Worm (Caenorhabditis elegans) whole organism, mixed stage, embryonic: ENCODE measurements around the gene Y45F10C.1.

Experiments
- M03D4.4 ChIP-seq: sonication (generic microtip); optimal IDR thresholded peaks from 2 replicates; lab custom pipeline; 2017; ENCODE audit warnings: mild to moderate bottlenecking, missing genetic modification characterization, missing compliant biosample characterization
- bed-3 ChIP-seq: fragments of 200-800 bp; sonication (Bioruptor generic); optimal IDR thresholded peaks from 3 replicates; lab custom pipeline; 2018; ENCODE audit warnings: mild to moderate bottlenecking, missing genetic modification characterization, moderate library complexity, missing compliant biosample characterization
- blmp-1 ChIP-seq: fragments of 150-350 bp; optimal IDR thresholded peaks from 2 replicates; lab custom pipeline; 2014; ENCODE audit warnings: missing biosample characterization, missing genetic modification characterization
- ceh-39 ChIP-seq: fragments of 150-350 bp; optimal IDR thresholded peaks from 2 replicates; lab custom pipeline; 2014; ENCODE audit warnings: missing biosample characterization, missing genetic modification characterization
- ceh-43 ChIP-seq: fragments of 200-800 bp; sonication (Bioruptor generic); optimal IDR thresholded peaks from 2 replicates; lab custom pipeline; 2018; ENCODE audit warnings: mild to moderate bottlenecking, missing genetic modification characterization, moderate library complexity, missing compliant biosample characterization
- ceh-83 ChIP-seq: fragments of 200-800 bp; sonication (Bioruptor generic); optimal IDR thresholded peaks from 2 replicates; lab custom pipeline; 2018; ENCODE audit warnings: mild to moderate bottlenecking, missing genetic modification characterization, missing compliant biosample characterization
- ces-1 ChIP-seq: fragments of 150-350 bp; optimal IDR thresholded peaks from 2 replicates; lab custom pipeline; 2014; ENCODE audit warnings: missing biosample characterization, missing genetic modification reagents, missing genetic modification characterization
- drap-1 ChIP-seq: fragments of 200-800 bp; sonication (Bioruptor generic); optimal IDR thresholded peaks from 3 replicates; lab custom pipeline; 2018; ENCODE audit warnings: mild to moderate bottlenecking, missing genetic modification characterization, missing compliant biosample characterization
- elt-1 ChIP-seq: sonication (generic microtip); optimal IDR thresholded peaks from 2 replicates; lab custom pipeline; 2017; ENCODE audit warnings: missing genetic modification characterization, mild to moderate bottlenecking, missing compliant biosample characterization, antibody characterized with exemption, moderate library complexity, borderline replicate concordance; ENCODE audit not compliant: insufficient read depth
- elt-3 ChIP-seq: fragments of 150-350 bp; optimal IDR thresholded peaks from 2 replicates; lab custom pipeline; 2014; ENCODE audit warnings: missing biosample characterization, missing genetic modification characterization
- flh-1 ChIP-seq: fragments of 200-800 bp; sonication (Bioruptor generic); optimal IDR thresholded peaks from 2 replicates; lab custom pipeline; 2018; ENCODE audit warnings: mild to moderate bottlenecking, missing genetic modification characterization, moderate library complexity, missing compliant biosample characterization
- ham-2 ChIP-seq: fragments of 200-800 bp; sonication (Bioruptor generic); optimal IDR thresholded peaks from 2 replicates; lab custom pipeline; 2018; ENCODE audit warnings: mild to moderate bottlenecking, missing genetic modification characterization, missing compliant biosample characterization
- hlh-1 ChIP-seq: fragments of 150-350 bp; optimal IDR thresholded peaks from 2 replicates; lab custom pipeline; 2014; ENCODE audit warnings: missing biosample characterization, missing genetic modification reagents, missing genetic modification characterization
- lin-32 ChIP-seq: fragments of 200-800 bp; sonication (Bioruptor generic); optimal IDR thresholded peaks from 2 replicates; lab custom pipeline; 2018; ENCODE audit warnings: mild to moderate bottlenecking, missing genetic modification characterization, missing compliant biosample characterization
- lsy-2 ChIP-seq: fragments of 150-350 bp; optimal IDR thresholded peaks from 2 replicates; lab custom pipeline; 2014; ENCODE audit warnings: missing biosample characterization, missing genetic modification characterization
- mab-5 ChIP-seq: fragments of 150-350 bp; optimal IDR thresholded peaks from 2 replicates; lab custom pipeline; 2014; ENCODE audit warnings: missing biosample characterization, missing genetic modification characterization
- mep-1 ChIP-seq: fragments of 150-350 bp; optimal IDR thresholded peaks from 2 replicates; lab custom pipeline; 2017; ENCODE audit warnings: missing biosample characterization, missing genetic modification reagents, missing genetic modification characterization, inconsistent platforms
- mls-2 ChIP-seq: sonication (generic microtip); optimal IDR thresholded peaks from 2 replicates; lab custom pipeline; 2016; ENCODE audit warnings: mild to moderate bottlenecking, missing genetic modification characterization, moderate library complexity, missing compliant biosample characterization
- nhr-237 ChIP-seq: fragments of 150-350 bp; optimal IDR thresholded peaks from 2 replicates; lab custom pipeline; 2014; ENCODE audit warnings: missing biosample characterization, missing genetic modification characterization
- nhr-28 ChIP-seq: fragments of 150-350 bp; optimal IDR thresholded peaks from 2 replicates; lab custom pipeline; 2014; ENCODE audit warnings: missing biosample characterization, missing genetic modification characterization
- nhr-76 ChIP-seq: sonication (generic microtip); optimal IDR thresholded peaks from 2 replicates; lab custom pipeline; 2017; ENCODE audit warnings: missing biosample characterization, missing genetic modification characterization
- pha-4 ChIP-seq: fragments of 150-350 bp; optimal IDR thresholded peaks from 2 replicates; lab custom pipeline; 2018; ENCODE audit warnings: missing biosample characterization, missing genetic modification reagents, missing genetic modification characterization
- sem-2 ChIP-seq: fragments of 200-800 bp; sonication (Bioruptor generic); optimal IDR thresholded peaks from 2 replicates; lab custom pipeline; 2018; ENCODE audit warnings: mild to moderate bottlenecking, missing genetic modification characterization, missing compliant biosample characterization
- snpc-4 ChIP-seq: fragments of 150-350 bp; optimal IDR thresholded peaks from 2 replicates; lab custom pipeline; 2014; ENCODE audit warnings: missing biosample characterization, missing genetic modification characterization
- sptf-1 ChIP-seq: sonication (generic microtip); optimal IDR thresholded peaks from 2 replicates; lab custom pipeline; 2017; ENCODE audit warnings: mild to moderate bottlenecking, missing genetic modification characterization, moderate library complexity, missing compliant biosample characterization
- tbx-8 ChIP-seq: fragments of 200-800 bp; sonication (Bioruptor generic); optimal IDR thresholded peaks from 2 replicates; lab custom pipeline; 2018; ENCODE audit warnings: mild to moderate bottlenecking, missing genetic modification characterization, moderate library complexity, missing compliant biosample characterization
- unc-120 ChIP-seq: sonication (generic microtip); optimal IDR thresholded peaks from 2 replicates; lab custom pipeline; 2017; ENCODE audit warnings: missing genetic modification characterization, missing compliant biosample characterization; ENCODE audit not compliant: poor library complexity, severe bottlenecking
- unc-39 ChIP-seq: fragments of 150-350 bp; optimal IDR thresholded peaks from 2 replicates; lab custom pipeline; 2014; ENCODE audit warnings: missing biosample characterization, missing genetic modification characterization
- unc-62 ChIP-seq: fragments of 150-350 bp; optimal IDR thresholded peaks from 2 replicates; lab custom pipeline; 2014; ENCODE audit warnings: missing biosample characterization, missing genetic modification reagents, missing genetic modification characterization
- zip-8 ChIP-seq: fragments of 150-350 bp; optimal IDR thresholded peaks from 2 replicates; lab custom pipeline; 2014; ENCODE audit warnings: missing biosample characterization, missing genetic modification characterization
- ztf-11 ChIP-seq: fragments of 150-350 bp; optimal IDR thresholded peaks from 2 replicates; lab custom pipeline; 2014; ENCODE audit warnings: missing biosample characterization, missing genetic modification characterization

Y45F10C.1 gene

DNA sequence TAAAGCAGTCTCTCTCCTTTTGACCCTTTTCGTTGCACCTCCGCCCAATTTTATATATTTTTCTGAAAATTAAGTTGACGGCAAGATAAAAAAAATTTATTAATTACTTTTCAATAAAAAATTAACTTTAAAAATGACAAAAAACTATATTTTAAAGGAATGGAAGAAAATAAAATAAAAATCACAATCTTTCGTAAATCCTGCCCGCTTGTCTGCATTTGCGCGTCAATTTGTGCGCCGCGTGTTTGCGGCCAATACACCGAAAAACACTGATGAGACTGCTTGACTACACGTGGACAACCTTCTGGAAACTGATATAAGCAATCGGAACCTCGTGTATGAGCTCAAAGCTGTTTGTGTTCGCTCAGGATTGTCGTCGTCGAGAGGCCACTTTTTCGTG is 22.4 kb downstream of the Y45F10C.1 start, which contains the start of gene C08F11.7:
C08F11.7 (plus strand) TSS at position 301 of the 400 bp plus-strand sequence.
- TF ChIP-seq nhr-237 (tag; lab: Kevin White, UChicago), result no peak
- no peak for TF ChIP-seq lsy-2
- TF ChIP-seq ces-1, result no peak
- TF ChIP-seq M03D4.4 (tag; lab: Kevin White, UChicago), result no peak
- TF ChIP-seq mep-1, result no peak
- TF ChIP-seq unc-120 (tag; lab: Kevin White, UChicago), result no peak
- no peak for TF ChIP-seq ceh-43
- TF ChIP-seq bed-3 (GFP tag; lab: Kevin White, UChicago), result no peak
- no peak for TF ChIP-seq ham-2 (GFP tag; lab: Kevin White, UChicago)
- no peak for TF ChIP-seq mls-2 (tag; lab: Kevin White, UChicago)
- TF ChIP-seq hlh-1 (tag; lab: Kevin White, UChicago), result no peak
- no peak for TF ChIP-seq ceh-39 (tag; lab: Kevin White, UChicago)
- TF ChIP-seq mab-5 (tag; lab: Kevin White, UChicago), result no peak
- no peak for TF ChIP-seq nhr-28 (tag; lab: Kevin White, UChicago)
- TF ChIP-seq lin-32, result no peak
- no peak for TF ChIP-seq zip-8
- no peak for TF ChIP-seq ztf-11 (tag; lab: Kevin White, UChicago)
- TF ChIP-seq sptf-1 (tag; lab: Kevin White, UChicago), result no peak
- TF ChIP-seq elt-1, result no peak

DNA sequence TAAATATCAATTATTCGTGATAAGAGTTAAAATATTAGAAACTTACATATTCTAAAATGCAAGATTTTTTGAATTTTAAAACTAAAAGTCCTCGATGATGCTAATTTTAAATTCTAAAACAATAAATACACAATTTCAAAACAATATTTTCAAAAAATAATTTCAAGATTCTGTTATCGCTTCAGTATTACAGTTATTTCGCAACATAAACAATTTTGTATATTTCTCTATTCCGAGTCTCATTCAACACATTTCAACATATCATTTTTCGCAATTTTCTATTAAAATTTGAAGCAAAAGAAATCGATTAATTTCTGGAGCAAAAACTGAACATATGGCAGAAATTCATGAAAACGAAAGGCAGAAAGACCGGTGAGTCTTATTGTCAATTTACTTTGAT is 26.2 kb downstream of the Y45F10C.1 start, which contains the start of gene fbxa-98:
fbxa-98 (plus strand) TSS at position 243 of the 400 bp plus-strand sequence.
- no peak for TF ChIP-seq unc-120 (tag; lab: Kevin White, UChicago)
- no peak for TF ChIP-seq nhr-76 (tag; lab: Kevin White, UChicago)
- TF ChIP-seq pha-4, result no peak
- no peak for TF ChIP-seq tbx-8 (GFP tag; lab: Kevin White, UChicago)
- no peak for TF ChIP-seq elt-3
- TF ChIP-seq zip-8, result no peak
- no peak for TF ChIP-seq drap-1 (GFP tag; lab: Kevin White, UChicago)
- TF ChIP-seq snpc-4 (tag; lab: Kevin White, UChicago), result no peak
- no peak for TF ChIP-seq mls-2 (tag; lab: Kevin White, UChicago)
- TF ChIP-seq unc-39 (tag; lab: Kevin White, UChicago), result no peak
- no peak for TF ChIP-seq ceh-43
- TF ChIP-seq lin-32, result no peak
- TF ChIP-seq ces-1, result no peak
- no peak for TF ChIP-seq sem-2 (GFP tag; lab: Kevin White, UChicago)
- no peak for TF ChIP-seq blmp-1
- no peak for TF ChIP-seq M03D4.4 (tag; lab: Kevin White, UChicago)
- TF ChIP-seq unc-62 (GFP tag; lab: Kevin White, UChicago), result no peak
- no peak for TF ChIP-seq ceh-39 (tag; lab: Kevin White, UChicago)
- no peak for TF ChIP-seq mab-5 (tag; lab: Kevin White, UChicago)

DNA sequence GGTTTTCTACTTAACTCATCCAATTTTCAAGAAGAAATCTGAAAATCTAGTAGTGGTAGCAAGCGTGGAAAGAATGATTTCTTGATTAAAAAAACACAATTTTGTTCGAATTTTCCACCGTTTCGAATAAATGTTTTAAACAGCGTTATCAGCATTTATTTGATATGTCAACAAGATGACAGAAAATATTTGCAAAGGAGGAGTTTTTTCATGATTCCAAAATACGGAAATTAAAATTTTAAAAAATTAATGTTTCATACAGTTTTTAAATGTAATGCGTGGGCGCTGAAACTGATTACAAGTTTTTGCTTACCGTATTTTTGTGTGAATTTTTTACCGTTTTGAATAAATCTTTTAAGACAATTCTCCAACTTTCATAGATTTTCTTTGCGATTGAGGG is 26.7 kb downstream of the Y45F10C.1 start:
- TF ChIP-seq flh-1 (GFP tag; lab: Kevin White, UChicago) (no peak), drap-1 (GFP tag; lab: Kevin White, UChicago) (no peak), ceh-39 (tag; lab: Kevin White, UChicago) (no peak), tbx-8 (GFP tag; lab: Kevin White, UChicago) (no peak), lin-32 (no peak), pha-4 (no peak), blmp-1 (no peak), nhr-28 (tag; lab: Kevin White, UChicago) (no peak), unc-39 (tag; lab: Kevin White, UChicago) (no peak)

DNA sequence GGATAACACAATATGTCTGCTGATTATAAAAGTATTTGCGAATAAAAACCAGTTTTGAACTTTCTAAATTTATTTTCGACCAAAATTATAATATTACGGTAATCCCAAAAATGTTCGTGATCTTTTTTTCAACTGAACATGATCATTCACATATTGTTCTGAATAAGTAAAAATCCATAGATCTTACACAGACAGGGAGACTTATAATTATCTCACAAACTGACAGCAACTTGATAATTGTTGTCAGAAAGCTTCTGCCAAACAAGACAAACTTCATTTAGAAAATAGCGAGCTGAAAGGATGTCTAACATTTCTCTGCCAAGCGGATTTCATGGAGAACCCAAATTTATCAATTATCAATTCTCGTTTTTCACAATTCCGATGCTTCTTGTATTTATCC is 32.9 kb downstream of the Y45F10C.1 start, which contains the start of gene sru-21:
sru-21 (plus strand) TSS at position 301 of the 400 bp plus-strand sequence.
- TF ChIP-seq unc-62 (GFP tag; lab: Kevin White, UChicago), result no peak
- no peak for TF ChIP-seq bed-3 (GFP tag; lab: Kevin White, UChicago)
- TF ChIP-seq nhr-28 (tag; lab: Kevin White, UChicago), result no peak
- no peak for TF ChIP-seq unc-39 (tag; lab: Kevin White, UChicago)
- TF ChIP-seq pha-4, result no peak
- TF ChIP-seq ceh-39 (tag; lab: Kevin White, UChicago), result no peak
- no peak for TF ChIP-seq ceh-83 (GFP tag; lab: Kevin White, UChicago)
- no peak for TF ChIP-seq ces-1
- TF ChIP-seq sptf-1 (tag; lab: Kevin White, UChicago), result no peak
- TF ChIP-seq mep-1, result no peak
- no peak for TF ChIP-seq lin-32
- TF ChIP-seq mls-2 (tag; lab: Kevin White, UChicago), result no peak
- TF ChIP-seq tbx-8 (GFP tag; lab: Kevin White, UChicago), result no peak
